Worm (Caenorhabditis elegans): ENCODE results near the gene col-42.

col-42 gene

ce11 chrV:18605510-18605909 lies 32.8 kb upstream of the col-42 start:
- TF ChIP-seq ztf-1 (GFP tag; conservative IDR thresholded peaks at IDR 0.05) (no peak), nhr-25 (tag; optimal IDR thresholded peaks at IDR 0.05) (no peak), unc-62 (GFP tag; optimal IDR thresholded peaks at IDR 0.05) (no peak), crh-2 (tag; optimal IDR thresholded peaks at IDR 0.05) (no peak), gmeb-1 (tag; optimal IDR thresholded peaks at IDR 0.05) (no peak), zag-1 (tag; optimal IDR thresholded peaks at IDR 0.05) (no peak), dmd-4 (tag; optimal IDR thresholded peaks at IDR 0.05) (no peak), snpc-4 (tag; optimal IDR thresholded peaks at IDR 0.05) (no peak), nhr-12 (tag; optimal IDR thresholded peaks at IDR 0.05) (no peak), ztf-4 (tag; optimal IDR thresholded peaks at IDR 0.05) (no peak), nhr-21 (tag; optimal IDR thresholded peaks at IDR 0.05) (no peak), skn-1 (tag; optimal IDR thresholded peaks at IDR 0.05) (no peak), alr-1 (tag; optimal IDR thresholded peaks at IDR 0.05) (no peak), mbf-1 (tag; optimal IDR thresholded peaks at IDR 0.05) (no peak)

ce11 chrV:18613164-18613563 lies 25.1 kb upstream of the col-42 start:
- no peak for TF ChIP-seq ZK546.5 (tag; optimal IDR thresholded peaks at IDR 0.05)
- TF ChIP-seq sem-4 (tag; optimal IDR thresholded peaks at IDR 0.05): no peak
- TF ChIP-seq R02D3.7 (tag; optimal IDR thresholded peaks at IDR 0.05): no peak
- no peak for TF ChIP-seq mdl-1 (tag; optimal IDR thresholded peaks at IDR 0.05)
- TF ChIP-seq nhr-12 (tag; optimal IDR thresholded peaks at IDR 0.05): no peak
- no peak for TF ChIP-seq lin-13 (GFP tag; optimal IDR thresholded peaks at IDR 0.05)
- no peak for TF ChIP-seq ceh-82 (tag; optimal IDR thresholded peaks at IDR 0.05)
- TF ChIP-seq gmeb-1 (tag; optimal IDR thresholded peaks at IDR 0.05): no peak
- no peak for TF ChIP-seq ama-1 (optimal IDR thresholded peaks at IDR 0.05)
- no peak for TF ChIP-seq ztf-4 (tag; optimal IDR thresholded peaks at IDR 0.05)
- no peak for TF ChIP-seq mbf-1 (tag; optimal IDR thresholded peaks at IDR 0.05)
- no peak for TF ChIP-seq nhr-237 (tag; optimal IDR thresholded peaks at IDR 0.05)
- no peak for TF ChIP-seq nhr-77 (tag; optimal IDR thresholded peaks at IDR 0.05)
- TF ChIP-seq nhr-23 (tag; optimal IDR thresholded peaks at IDR 0.05): no peak

ce11 chrV:18614498-18614897 lies 23.8 kb upstream of the col-42 start:
- TF ChIP-seq F13H6.1 (tag; optimal IDR thresholded peaks at IDR 0.05) (peak; percentile 66), C34F6.9 (tag; optimal IDR thresholded peaks at IDR 0.05) (peak; percentile 54), lsy-2 (tag; optimal IDR thresholded peaks at IDR 0.05) (peak in 1 of 2 experiments; percentile 53), ztf-1 (GFP tag; conservative IDR thresholded peaks at IDR 0.05) (no peak), sma-3 (GFP tag; optimal IDR thresholded peaks at IDR 0.05) (peak; percentile 62), crh-2 (tag; optimal IDR thresholded peaks at IDR 0.05) (peak; percentile 70), nhr-12 (tag; optimal IDR thresholded peaks at IDR 0.05) (no peak), egl-27 (tag; optimal IDR thresholded peaks at IDR 0.05) (peak; percentile 51), nhr-10 (tag; optimal IDR thresholded peaks at IDR 0.05) (no peak), snpc-4 (tag; optimal IDR thresholded peaks at IDR 0.05) (peak; percentile 50), nhr-21 (tag; optimal IDR thresholded peaks at IDR 0.05) (peak; percentile 57), nhr-23 (tag; optimal IDR thresholded peaks at IDR 0.05) (no peak), lin-13 (GFP tag; optimal IDR thresholded peaks at IDR 0.05) (peak; percentile 21), unc-55 (GFP tag; optimal IDR thresholded peaks at IDR 0.05) (no peak), peb-1 (tag; optimal IDR thresholded peaks at IDR 0.05) (no peak), mbf-1 (tag; optimal IDR thresholded peaks at IDR 0.05) (no peak), elt-3 (tag; optimal IDR thresholded peaks at IDR 0.05) (no peak), ceh-16 (tag; optimal IDR thresholded peaks at IDR 0.05) (no peak), zag-1 (tag; optimal IDR thresholded peaks at IDR 0.05) (no peak), R02D3.7 (tag; optimal IDR thresholded peaks at IDR 0.05) (no peak), nhr-77 (tag; optimal IDR thresholded peaks at IDR 0.05) (no peak), lin-11 (tag; optimal IDR thresholded peaks at IDR 0.05) (no peak), dmd-4 (tag; optimal IDR thresholded peaks at IDR 0.05) (no peak), elt-1 (tag; optimal IDR thresholded peaks at IDR 0.05) (no peak), nhr-25 (tag; optimal IDR thresholded peaks at IDR 0.05) (peak; percentile 73), nhr-129 (tag; optimal IDR thresholded peaks at IDR 0.05) (peak; percentile 77), unc-39 (tag; optimal IDR thresholded peaks at IDR 0.05) (no peak), gmeb-1 (tag; optimal IDR thresholded peaks at IDR 0.05) (peak; percentile 64), ama-1 (optimal IDR thresholded peaks at IDR 0.05) (no peak), alr-1 (tag; optimal IDR thresholded peaks at IDR 0.05) (no peak), ZK546.5 (tag; optimal IDR thresholded peaks at IDR 0.05) (no peak), Y55F3AM.14 (GFP tag; optimal IDR thresholded peaks at IDR 0.05) (no peak), nhr-6 (tag; optimal IDR thresholded peaks at IDR 0.05) (no peak), lin-39 (tag; optimal IDR thresholded peaks at IDR 0.05) (no peak), aly-2 (tag; optimal IDR thresholded peaks at IDR 0.05) (no peak), blmp-1 (tag; optimal IDR thresholded peaks at IDR 0.05; ENCODE audit: insufficient read depth) (peak; percentile 4), ceh-82 (tag; optimal IDR thresholded peaks at IDR 0.05) (no peak), skn-1 (tag; optimal IDR thresholded peaks at IDR 0.05) (peak; percentile 97), nhr-11 (tag; optimal IDR thresholded peaks at IDR 0.05) (no peak), mdl-1 (tag; optimal IDR thresholded peaks at IDR 0.05) (peak in 1 of 2 experiments; percentile 35), mab-5 (tag; optimal IDR thresholded peaks at IDR 0.05) (no peak), sem-4 (tag; optimal IDR thresholded peaks at IDR 0.05) (no peak), ztf-4 (tag; optimal IDR thresholded peaks at IDR 0.05) (no peak), fos-1 (tag; optimal IDR thresholded peaks at IDR 0.05) (peak; percentile 83), ztf-11 (tag; optimal IDR thresholded peaks at IDR 0.05) (no peak), nhr-237 (tag; optimal IDR thresholded peaks at IDR 0.05) (no peak)
